Worm (Caenorhabditis elegans): ENCODE data around the gene F49C5.10.

Gene F49C5.10

ce11 chrII:12544533-12544932, 2.0 kb upstream of the F49C5.10 start, which contains the start of gene F49C5.9:
TSS of gene F49C5.9 (minus strand) at chrII:12544633.
- no peak for TF ChIP-seq T22C8.4 (GFP tag; IDR thresholded peaks at IDR 0.05)
- no peak for TF ChIP-seq ztf-23 (GFP tag; IDR thresholded peaks at IDR 0.05)
- no peak for TF ChIP-seq cog-1 (tag; optimal IDR thresholded peaks at IDR 0.05)
- no peak for TF ChIP-seq med-1 (GFP tag; optimal IDR thresholded peaks at IDR 0.05; ENCODE audit: insufficient read depth)
- TF ChIP-seq ref-1 (GFP tag; conservative IDR thresholded peaks at IDR 0.05), result no peak
- no peak for TF ChIP-seq klf-2 (GFP tag; conservative IDR thresholded peaks at IDR 0.05)
- no peak for TF ChIP-seq ztf-29 (GFP tag; IDR thresholded peaks at IDR 0.05)
- TF ChIP-seq flt-1 (GFP tag; IDR thresholded peaks at IDR 0.05), result no peak
- TF ChIP-seq tab-1 (GFP tag; IDR thresholded peaks at IDR 0.05), result no peak

- no peak for TF ChIP-seq ref-1 (GFP tag; conservative IDR thresholded peaks at IDR 0.05)
- no peak for TF ChIP-seq flt-1 (GFP tag; IDR thresholded peaks at IDR 0.05)
Observed at ce11 chrII:12547547-12547946, 991 bp downstream of the F49C5.10 start, which contains the start of gene F49C5.16. TSS of gene F49C5.16 (plus strand) at chrII:12547847.

- TF ChIP-seq T22C8.4 (GFP tag; IDR thresholded peaks at IDR 0.05) (no peak), cog-1 (tag; optimal IDR thresholded peaks at IDR 0.05) (no peak)
Observed at ce11 chrII:12549613-12550012, 3.1 kb downstream of the F49C5.10 start.

- TF ChIP-seq ztf-23 (GFP tag; IDR thresholded peaks at IDR 0.05) (no peak), ref-1 (GFP tag; conservative IDR thresholded peaks at IDR 0.05) (no peak), cog-1 (tag; optimal IDR thresholded peaks at IDR 0.05) (no peak), klf-2 (GFP tag; conservative IDR thresholded peaks at IDR 0.05) (no peak), tab-1 (GFP tag; IDR thresholded peaks at IDR 0.05) (no peak)
Observed at ce11 chrII:12550940-12551339, 4.4 kb downstream of the F49C5.10 start.

- TF ChIP-seq klf-2 (GFP tag; conservative IDR thresholded peaks at IDR 0.05) (no peak), ref-1 (GFP tag; conservative IDR thresholded peaks at IDR 0.05) (no peak)
Observed at ce11 chrII:12555579-12555978, 9.0 kb downstream of the F49C5.10 start, which contains the start of gene F49C5.11. TSS of gene F49C5.11 (plus strand) at chrII:12555879.

ce11 chrII:12560210-12560609, 13.7 kb downstream of the F49C5.10 start, which contains the start of gene F49C5.12:
TSS of gene F49C5.12 (minus strand) at chrII:12560310.
- TF ChIP-seq cog-1 (tag; optimal IDR thresholded peaks at IDR 0.05) (no peak), med-1 (GFP tag; optimal IDR thresholded peaks at IDR 0.05; ENCODE audit: insufficient read depth) (no peak), T22C8.4 (GFP tag; IDR thresholded peaks at IDR 0.05) (no peak), tab-1 (GFP tag; IDR thresholded peaks at IDR 0.05) (no peak)

- TF ChIP-seq flt-1 (GFP tag; IDR thresholded peaks at IDR 0.05) (no peak), klf-2 (GFP tag; conservative IDR thresholded peaks at IDR 0.05) (no peak), tab-1 (GFP tag; IDR thresholded peaks at IDR 0.05) (no peak), T22C8.4 (GFP tag; IDR thresholded peaks at IDR 0.05) (no peak), ref-1 (GFP tag; conservative IDR thresholded peaks at IDR 0.05) (no peak), ztf-29 (GFP tag; IDR thresholded peaks at IDR 0.05) (no peak), med-1 (GFP tag; optimal IDR thresholded peaks at IDR 0.05; ENCODE audit: insufficient read depth) (no peak), cog-1 (tag; optimal IDR thresholded peaks at IDR 0.05) (no peak), ztf-23 (GFP tag; IDR thresholded peaks at IDR 0.05) (no peak)
Observed at ce11 chrII:12565851-12566250, 19.3 kb downstream of the F49C5.10 start, which contains the start of gene F49C5.7. TSS of gene F49C5.7 (plus strand) at chrII:12566151.

ce11 chrII:12570523-12570922, 24.0 kb downstream of the F49C5.10 start, which contains the start of gene Y38E10A.1:
TSS of gene Y38E10A.1 (minus strand) at chrII:12570623.
- TF ChIP-seq ztf-29 (GFP tag; IDR thresholded peaks at IDR 0.05), result no peak
- TF ChIP-seq tab-1 (GFP tag; IDR thresholded peaks at IDR 0.05), result no peak
- TF ChIP-seq cog-1 (tag; optimal IDR thresholded peaks at IDR 0.05), result no peak
- no peak for TF ChIP-seq flt-1 (GFP tag; IDR thresholded peaks at IDR 0.05)
- no peak for TF ChIP-seq med-1 (GFP tag; optimal IDR thresholded peaks at IDR 0.05; ENCODE audit: insufficient read depth)
- no peak for TF ChIP-seq ref-1 (GFP tag; conservative IDR thresholded peaks at IDR 0.05)
- no peak for TF ChIP-seq ztf-23 (GFP tag; IDR thresholded peaks at IDR 0.05)
- no peak for TF ChIP-seq T22C8.4 (GFP tag; IDR thresholded peaks at IDR 0.05)
- no peak for TF ChIP-seq klf-2 (GFP tag; conservative IDR thresholded peaks at IDR 0.05)

- TF ChIP-seq med-1 (GFP tag; optimal IDR thresholded peaks at IDR 0.05; ENCODE audit: insufficient read depth) (no peak), klf-2 (GFP tag; conservative IDR thresholded peaks at IDR 0.05) (no peak), tab-1 (GFP tag; IDR thresholded peaks at IDR 0.05) (no peak), T22C8.4 (GFP tag; IDR thresholded peaks at IDR 0.05) (no peak), ztf-29 (GFP tag; IDR thresholded peaks at IDR 0.05) (no peak), ref-1 (GFP tag; conservative IDR thresholded peaks at IDR 0.05) (no peak), cog-1 (tag; optimal IDR thresholded peaks at IDR 0.05) (no peak)
Observed at ce11 chrII:12572760-12573159, 26.2 kb downstream of the F49C5.10 start, which contains the start of gene Y38E10A.35. TSS of gene Y38E10A.35 (minus strand) at chrII:12572860.

ce11 chrII:12573541-12573940, 27.0 kb downstream of the F49C5.10 start, which contains the start of gene Y38E10A.2:
TSS of gene Y38E10A.2 (minus strand) at chrII:12573641.
- TF ChIP-seq flt-1 (GFP tag; IDR thresholded peaks at IDR 0.05) (no peak), T22C8.4 (GFP tag; IDR thresholded peaks at IDR 0.05) (no peak), klf-2 (GFP tag; conservative IDR thresholded peaks at IDR 0.05) (no peak), med-1 (GFP tag; optimal IDR thresholded peaks at IDR 0.05; ENCODE audit: insufficient read depth) (no peak), ztf-29 (GFP tag; IDR thresholded peaks at IDR 0.05) (no peak), ref-1 (GFP tag; conservative IDR thresholded peaks at IDR 0.05) (no peak), cog-1 (tag; optimal IDR thresholded peaks at IDR 0.05) (no peak), tab-1 (GFP tag; IDR thresholded peaks at IDR 0.05) (no peak), ztf-23 (GFP tag; IDR thresholded peaks at IDR 0.05) (no peak)

- no peak for TF ChIP-seq med-1 (GFP tag; optimal IDR thresholded peaks at IDR 0.05; ENCODE audit: insufficient read depth)
- TF ChIP-seq cog-1 (tag; optimal IDR thresholded peaks at IDR 0.05), result no peak
- no peak for TF ChIP-seq T22C8.4 (GFP tag; IDR thresholded peaks at IDR 0.05)
- no peak for TF ChIP-seq tab-1 (GFP tag; IDR thresholded peaks at IDR 0.05)
- no peak for TF ChIP-seq ztf-23 (GFP tag; IDR thresholded peaks at IDR 0.05)
- no peak for TF ChIP-seq ztf-29 (GFP tag; IDR thresholded peaks at IDR 0.05)
- TF ChIP-seq klf-2 (GFP tag; conservative IDR thresholded peaks at IDR 0.05), result no peak
- no peak for TF ChIP-seq flt-1 (GFP tag; IDR thresholded peaks at IDR 0.05)
- TF ChIP-seq ref-1 (GFP tag; conservative IDR thresholded peaks at IDR 0.05), result no peak
Observed at ce11 chrII:12574668-12575067, 28.1 kb downstream of the F49C5.10 start, which contains the start of gene Y38E10A.3. TSS of gene Y38E10A.3 (minus strand) at chrII:12574768.

Data from whole organism, midembryonic.